Fruit fly (Drosophila melanogaster): ENCODE results near the gene Ulp1.

Gene Ulp1

DNA sequence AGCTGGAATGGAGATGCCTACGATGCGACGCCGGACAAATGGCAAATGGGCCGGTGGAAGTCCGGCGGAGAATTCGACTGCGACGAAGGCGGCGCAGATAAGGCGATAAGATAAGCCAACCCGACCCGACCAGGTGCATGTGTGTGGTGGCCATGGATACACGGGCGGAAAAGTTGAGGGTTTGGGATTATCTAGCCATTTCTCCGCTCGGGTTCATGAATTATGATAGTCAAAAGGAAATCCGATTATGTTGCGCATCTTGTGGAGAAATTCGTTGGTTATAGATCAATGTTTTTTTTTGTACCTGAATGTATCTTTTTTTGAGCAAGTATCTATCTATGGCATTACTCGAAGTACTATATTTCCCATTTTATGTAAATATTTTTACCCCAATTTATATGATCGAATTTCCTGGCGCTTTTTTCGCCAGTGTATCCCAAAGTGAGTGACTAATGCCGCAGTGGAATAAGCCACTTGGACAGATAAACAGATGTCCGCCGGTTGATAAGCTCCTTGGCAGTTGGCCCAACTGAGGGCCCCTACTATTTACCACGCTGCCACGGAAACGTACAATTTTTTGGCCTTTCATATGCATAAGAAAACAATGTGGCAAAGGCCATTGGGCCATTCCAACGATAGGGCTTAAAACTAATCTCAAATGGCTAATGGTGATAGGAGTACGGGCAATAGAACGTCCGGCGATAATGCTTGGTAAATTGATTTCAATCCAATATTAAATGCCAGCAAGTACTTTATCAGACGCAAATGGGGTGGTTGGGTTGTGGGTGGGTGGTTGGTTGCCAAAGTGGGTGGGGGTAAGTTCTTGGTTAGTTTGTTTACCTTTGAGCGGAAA lies 39.4 kb upstream of the Ulp1 start, which contains the start of gene CG7992 (continued):
- TF ChIP-seq ems (GFP tag; optimal IDR thresholded peaks at IDR 0.05) (no peak), lmd (GFP tag; IDR thresholded peaks at IDR 0.05) (peak; percentile 67), Hmx (GFP tag; optimal IDR thresholded peaks at IDR 0.05) (peak; percentile 7), Hey (tag; optimal IDR thresholded peaks at IDR 0.05) (no peak), gem (tag; optimal IDR thresholded peaks at IDR 0.05) (peak; percentile 79), zfh2 (GFP tag; optimal IDR thresholded peaks at IDR 0.05) (peak; percentile 66), CG10979 (tag; optimal IDR thresholded peaks at IDR 0.05) (peak; percentile 46), ham (GFP tag; IDR thresholded peaks at IDR 0.05) (no peak), GATAe (GFP tag; conservative IDR thresholded peaks at IDR 0.05) (peak; percentile 51), phol (tag; optimal IDR thresholded peaks at IDR 0.05) (peak; percentile 48), Hr78 (GFP tag; optimal IDR thresholded peaks at IDR 0.05) (peak in 1 of 2 experiments; percentile 32), fd3F (GFP tag; optimal IDR thresholded peaks at IDR 0.05) (peak; percentile 21), NFAT (GFP tag; IDR thresholded peaks at IDR 0.05) (peak; percentile 17; the same call in 1 of the 2 replicates), psq (GFP tag; optimal IDR thresholded peaks at IDR 0.05) (no peak), ara (GFP tag; IDR thresholded peaks at IDR 0.05) (no peak), row (GFP tag; IDR thresholded peaks at IDR 0.05) (peak; percentile 81), CG3995 (GFP tag; optimal IDR thresholded peaks at IDR 0.05) (peak; percentile 4), CG11093 (GFP tag; IDR thresholded peaks at IDR 0.05) (no peak), CG9437 (GFP tag; optimal IDR thresholded peaks at IDR 0.05) (no peak), ken (GFP tag; IDR thresholded peaks at IDR 0.05) (no peak), CG10431 (GFP tag; optimal IDR thresholded peaks at IDR 0.05) (no peak), pfk (GFP tag; optimal IDR thresholded peaks at IDR 0.05) (no peak), CG1024 (GFP tag; IDR thresholded peaks at IDR 0.05) (no peak), CG10565 (GFP tag; optimal IDR thresholded peaks at IDR 0.05) (no peak), Lpt (GFP tag; optimal IDR thresholded peaks at IDR 0.05) (no peak), tll (GFP tag; optimal IDR thresholded peaks at IDR 0.05) (no peak), zen (tag; optimal IDR thresholded peaks at IDR 0.05) (peak; percentile 23), bcd (GFP tag; optimal IDR thresholded peaks at IDR 0.05) (no peak), fd64A (GFP tag; optimal IDR thresholded peaks at IDR 0.05) (no peak), Scr (GFP tag; IDR thresholded peaks at IDR 0.05; ENCODE audit: partially characterized antibody) (no peak), CG9215 (GFP tag; IDR thresholded peaks at IDR 0.05) (peak; percentile 49), gcm2 (GFP tag; optimal IDR thresholded peaks at IDR 0.05) (no peak), CG4707 (GFP tag; optimal IDR thresholded peaks at IDR 0.05) (no peak), croc (GFP tag; conservative IDR thresholded peaks at IDR 0.05) (no peak), wdn (GFP tag; IDR thresholded peaks at IDR 0.05) (no peak), wor (GFP tag; IDR thresholded peaks at IDR 0.05) (no peak), CG1647 (GFP tag; optimal IDR thresholded peaks at IDR 0.05) (peak; percentile 10), hkb (optimal IDR thresholded peaks at IDR 0.05) (no peak), hkb (GFP tag; IDR thresholded peaks at IDR 0.05) (peak; percentile 58; the same call in 1 of the 2 replicates), MBD-R2 (GFP tag; IDR thresholded peaks at IDR 0.05) (peak; percentile 26; the same call in 1 of the 2 replicates), ci (GFP tag; IDR thresholded peaks at IDR 0.05) (no peak), CG7556 (GFP tag; optimal IDR thresholded peaks at IDR 0.05) (peak; percentile 62), CG5245 (GFP tag; optimal IDR thresholded peaks at IDR 0.05) (no peak), fru (optimal IDR thresholded peaks at IDR 0.05) (no peak), CG34422 (GFP tag; IDR thresholded peaks at IDR 0.05) (no peak), Lhr (GFP tag; optimal IDR thresholded peaks at IDR 0.05) (no peak), CG2875 (GFP tag; optimal IDR thresholded peaks at IDR 0.05) (no peak), CG31365 (tag; optimal IDR thresholded peaks at IDR 0.05) (no peak), amos (GFP tag; IDR thresholded peaks at IDR 0.05; ENCODE audit: partially characterized antibody) (no peak), CG31441 (GFP tag; IDR thresholded peaks at IDR 0.05) (peak; percentile 54)

All from whole organism, embryonic.